Worm (Caenorhabditis elegans) whole organism, early embryonic: ENCODE results near the gene srz-54.
"Not testable (repeated sequence)": the region's sequence is repeated elsewhere in the genome, so short reads cannot be mapped to it uniquely, and the experiment has no call there.

Experiments
- B0310.2 ChIP-seq: sonication (generic microtip); optimal IDR thresholded peaks from 2 replicates; lab custom pipeline; 2016; ENCODE audit warnings: mild to moderate bottlenecking, missing genetic modification characterization, missing compliant biosample characterization
- F13C5.2 ChIP-seq: sonication (generic microtip); optimal IDR thresholded peaks from 2 replicates; lab custom pipeline; 2017; ENCODE audit warnings: mild to moderate bottlenecking, missing genetic modification characterization, inconsistent platforms, missing compliant biosample characterization
- aly-1 ChIP-seq: sonication (generic microtip); optimal IDR thresholded peaks from 2 replicates; lab custom pipeline; 2016; ENCODE audit warnings: missing genetic modification characterization, missing compliant biosample characterization
- ama-1 ChIP-seq: fragments of 150-350 bp; optimal IDR thresholded peaks from 2 replicates; lab custom pipeline; 2014
- ceh-13 ChIP-seq: fragments of 200-800 bp; sonication (Bioruptor generic); optimal IDR thresholded peaks from 2 replicates; lab custom pipeline; 2018; ENCODE audit warnings: mild to moderate bottlenecking, missing genetic modification characterization, missing compliant biosample characterization
- ceh-36 ChIP-seq: sonication (generic microtip); optimal IDR thresholded peaks from 2 replicates; lab custom pipeline; 2016; ENCODE audit warnings: missing genetic modification characterization, inconsistent platforms, missing compliant biosample characterization
- ets-7 ChIP-seq: sonication (generic microtip); optimal IDR thresholded peaks from 2 replicates; lab custom pipeline; 2016; ENCODE audit warnings: missing genotype, missing genetic modification characterization, missing compliant biosample characterization
- flt-1 ChIP-seq: fragments of 200-800 bp; sonication (Bioruptor generic); IDR thresholded peaks from 2 replicates; pipeline ENCODE4 v1.3.6; 2022; ENCODE audit warnings: missing genetic modification characterization, missing compliant biosample characterization
- hmbx-1 ChIP-seq: sonication (generic microtip); optimal IDR thresholded peaks from 2 replicates; lab custom pipeline; 2016; ENCODE audit warnings: mild to moderate bottlenecking, missing genetic modification characterization, missing compliant biosample characterization
- hnd-1 ChIP-seq: sonication (generic microtip); optimal IDR thresholded peaks from 2 replicates; lab custom pipeline; 2016; ENCODE audit warnings: missing genetic modification characterization, missing compliant biosample characterization
- scrt-1 ChIP-seq: fragments of 200-800 bp; sonication (Bioruptor generic); IDR thresholded peaks from 2 replicates; pipeline ENCODE4 v1.3.6; 2022; ENCODE audit warnings: missing genetic modification characterization, missing compliant biosample characterization
- sea-1 ChIP-seq: fragments of 200-800 bp; sonication (Bioruptor generic); conservative IDR thresholded peaks from 2 replicates; pipeline ENCODE4 v1.3.6; 2022; ENCODE audit warnings: missing genetic modification characterization, missing compliant biosample characterization
- tbx-11 ChIP-seq: fragments of 200-800 bp; sonication (Bioruptor generic); IDR thresholded peaks from 2 replicates; pipeline ENCODE4 v1.3.6; 2022; ENCODE audit warnings: missing genetic modification characterization, missing compliant biosample characterization
- tra-4 ChIP-seq: sonication (generic microtip); optimal IDR thresholded peaks from 2 replicates; lab custom pipeline; 2017; ENCODE audit warnings: missing genetic modification characterization, missing compliant biosample characterization

DNA sequence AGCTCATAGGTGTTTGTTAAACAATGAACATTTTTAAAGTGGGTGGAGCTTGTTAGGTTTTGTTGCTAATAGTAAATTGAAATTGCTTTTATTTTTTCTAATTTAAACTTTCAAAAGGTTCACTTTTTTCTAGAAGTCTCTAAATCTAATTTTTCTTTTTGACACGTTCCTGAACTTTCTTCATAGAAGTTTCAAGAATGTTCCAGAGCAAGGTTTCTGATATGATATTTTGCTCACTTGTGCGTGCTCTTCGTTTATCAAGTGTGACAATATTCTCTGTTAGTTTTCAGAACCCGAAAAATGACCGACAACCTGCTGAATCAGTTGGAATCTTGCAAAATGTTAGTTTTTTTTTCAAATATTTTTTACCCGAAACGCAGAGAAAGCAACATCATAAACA lies 41.7 kb upstream of the srz-54 start, which contains the start of gene fbxa-148:
- TF ChIP-seq flt-1 (GFP tag; lab: Robert Waterston, UW); ets-7 (tag; lab: Kevin White, UChicago); ama-1 (lab: Kevin White, UChicago); scrt-1 (GFP tag; lab: Robert Waterston, UW); B0310.2 (tag; lab: Kevin White, UChicago); ceh-36 (tag; lab: Kevin White, UChicago); ceh-13 (GFP tag; lab: Kevin White, UChicago); hmbx-1 (tag; lab: Kevin White, UChicago); sea-1 (GFP tag; lab: Robert Waterston, UW); hnd-1; aly-1 (tag; lab: Kevin White, UChicago); tra-4; tbx-11 (GFP tag; lab: Robert Waterston, UW); F13C5.2 (tag; lab: Kevin White, UChicago): not testable (repeated sequence)
